Comparison of ENCODE assay signal across 2 worm cellular contexts in the genomic region with DNA sequence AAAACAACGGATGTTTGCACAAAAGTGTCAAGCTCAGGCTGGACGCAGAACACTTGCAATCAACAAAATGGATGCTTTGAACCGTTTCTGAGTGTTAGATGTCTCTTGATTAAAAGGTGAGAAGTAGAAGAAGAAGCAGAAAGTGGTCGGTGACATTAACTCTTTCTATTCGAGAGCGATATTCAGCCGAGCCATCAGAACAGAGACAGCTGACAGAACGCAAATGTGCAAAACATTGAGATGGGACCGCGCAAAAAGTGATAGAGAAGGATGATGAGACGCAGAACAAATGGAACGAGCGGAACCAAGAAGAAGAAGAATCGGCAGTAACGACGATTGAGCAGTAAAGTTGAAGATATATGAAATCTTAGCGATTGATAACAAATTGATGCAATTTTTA.
TF ChIP-seq lines count a peak whose summit lies in the region.

No protein-coding gene starts in this region.

TF ChIP-seq in whole organism, late embryonic, 69 proteins besides CTCF, POLR2A, EP300 and RAD21:
- TF ChIP-seq sdc-2 (tag; optimal IDR thresholded peaks at IDR 0.05; lab: Kevin White, UChicago) (no peak), unc-55 (GFP tag; optimal IDR thresholded peaks at IDR 0.05; lab: Kevin White, UChicago) (peak; percentile 37)

TF ChIP-seq in whole organism, mixed stage, embryonic, 35 proteins besides CTCF, POLR2A, EP300 and RAD21:
- TF ChIP-seq unc-120 (tag; optimal IDR thresholded peaks at IDR 0.05; lab: Kevin White, UChicago; ENCODE audit: poor library complexity, severe bottlenecking), result peak; percentile 23
- TF ChIP-seq unc-39 (tag; optimal IDR thresholded peaks at IDR 0.05; lab: Kevin White, UChicago), result no peak
- peak; percentile 7 for TF ChIP-seq unc-62 (GFP tag; optimal IDR thresholded peaks at IDR 0.05; lab: Kevin White, UChicago)
- TF ChIP-seq hlh-1 (tag; optimal IDR thresholded peaks at IDR 0.05; lab: Kevin White, UChicago), result peak; percentile 97
- no peak for TF ChIP-seq snpc-4 (tag; optimal IDR thresholded peaks at IDR 0.05; lab: Kevin White, UChicago)
- no peak for TF ChIP-seq bed-3 (GFP tag; optimal IDR thresholded peaks at IDR 0.05; lab: Kevin White, UChicago)
- no peak for TF ChIP-seq lin-32 (GFP tag; optimal IDR thresholded peaks at IDR 0.05; lab: Kevin White, UChicago)
